Fruit fly (Drosophila melanogaster): ENCODE results near the gene Scp2.

Gene Scp2

DNA sequence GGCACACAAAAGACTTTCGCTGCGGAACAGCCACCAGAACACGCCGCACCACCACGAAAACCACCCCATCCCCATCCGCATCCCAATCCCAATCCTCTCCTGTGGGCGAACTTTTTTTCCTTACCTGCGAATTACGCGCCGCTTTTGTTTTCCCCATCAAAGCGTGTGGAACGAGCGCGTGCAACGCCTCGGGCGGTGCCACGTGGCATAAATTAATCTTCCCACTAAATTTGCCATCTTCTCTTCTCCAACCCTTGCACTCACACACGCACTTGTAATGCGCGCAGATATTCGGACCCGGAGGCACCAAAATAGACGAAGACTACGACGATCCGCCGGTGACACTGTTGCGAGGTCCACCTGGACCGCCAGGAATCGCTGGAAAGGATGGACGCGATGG lies 18.7 kb downstream of the Scp2 start:
- no peak for TF ChIP-seq EcR (GFP tag; optimal IDR thresholded peaks at IDR 0.05)
- no peak for TF ChIP-seq Dll (optimal IDR thresholded peaks at IDR 0.05)
- no peak for TF ChIP-seq psq (optimal IDR thresholded peaks at IDR 0.05)
- TF ChIP-seq usp (GFP tag; optimal IDR thresholded peaks at IDR 0.05): no peak
- no peak for TF ChIP-seq CG8478 (optimal IDR thresholded peaks at IDR 0.05)
- TF ChIP-seq pan (optimal IDR thresholded peaks at IDR 0.05): no peak

DNA sequence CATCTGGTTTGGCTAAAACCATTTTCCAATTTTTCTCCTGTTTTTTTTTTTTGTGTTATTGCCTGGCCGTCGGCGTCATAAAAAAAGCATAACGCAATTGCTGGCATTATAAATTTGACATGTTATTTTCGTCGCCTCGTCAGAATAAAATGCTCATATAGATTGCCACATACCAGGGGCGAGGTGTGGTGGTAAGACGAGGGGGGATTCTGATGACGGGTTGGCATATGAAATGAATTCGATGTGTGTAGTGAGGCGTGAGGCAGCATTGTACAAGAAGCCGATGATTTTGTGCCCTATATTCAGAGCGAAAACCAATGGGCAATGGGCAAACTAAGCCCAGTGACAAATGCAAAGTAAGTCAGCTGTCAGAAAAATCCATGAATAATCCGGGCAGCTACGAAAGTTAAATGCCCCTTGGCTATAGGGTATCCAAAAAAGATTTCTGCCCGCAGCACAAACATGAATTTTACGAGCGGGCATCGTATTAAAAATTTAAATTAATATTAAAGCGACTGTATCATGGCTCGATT lies 24.8 kb downstream of the Scp2 start:
- TF ChIP-seq EcR (GFP tag; optimal IDR thresholded peaks at IDR 0.05): no peak
- no peak for TF ChIP-seq psq (optimal IDR thresholded peaks at IDR 0.05)
- no peak for TF ChIP-seq pan (optimal IDR thresholded peaks at IDR 0.05)
- TF ChIP-seq usp (GFP tag; optimal IDR thresholded peaks at IDR 0.05): no peak
- TF ChIP-seq Dll (optimal IDR thresholded peaks at IDR 0.05): no peak
- TF ChIP-seq CG8478 (optimal IDR thresholded peaks at IDR 0.05): no peak

DNA sequence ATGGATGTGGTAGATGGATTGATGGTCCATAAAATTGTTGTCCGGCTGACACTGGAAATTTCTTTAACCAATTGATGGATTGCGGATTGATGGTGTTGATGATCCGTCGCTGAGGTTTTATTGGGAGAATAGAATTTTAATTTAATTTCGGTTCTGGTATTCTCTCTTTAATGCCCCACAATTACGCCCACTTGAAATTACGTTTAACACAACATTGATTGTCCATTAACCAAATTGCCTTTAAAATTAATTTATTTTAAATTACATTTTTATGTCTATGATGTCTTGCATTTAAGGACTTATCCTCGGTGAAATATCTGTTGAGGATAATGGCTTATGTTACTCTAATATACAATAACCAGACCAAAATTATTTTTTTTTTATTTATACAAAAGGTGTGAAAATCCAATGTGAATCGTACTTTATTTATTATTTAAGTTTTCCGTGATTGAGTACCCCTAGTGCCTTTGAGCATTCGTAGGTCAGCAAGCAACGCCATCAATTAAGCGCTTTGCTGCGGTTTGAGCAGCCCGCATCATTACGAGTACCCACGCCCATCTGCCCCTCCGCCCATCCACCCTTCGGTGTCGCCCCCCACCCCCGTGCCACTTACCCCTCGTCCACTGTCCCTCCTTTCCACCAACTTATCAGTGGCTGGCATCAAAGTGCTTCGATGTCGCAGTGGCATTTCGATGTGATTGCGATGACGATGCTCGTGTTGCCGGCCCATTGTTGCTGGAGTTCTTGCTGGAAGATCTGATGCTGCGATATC lies 29.8 kb downstream of the Scp2 start:
- TF ChIP-seq EcR (GFP tag; optimal IDR thresholded peaks at IDR 0.05) (no peak), CG8478 (optimal IDR thresholded peaks at IDR 0.05) (no peak), usp (GFP tag; optimal IDR thresholded peaks at IDR 0.05) (no peak), pan (optimal IDR thresholded peaks at IDR 0.05) (no peak), Dll (optimal IDR thresholded peaks at IDR 0.05) (no peak), psq (optimal IDR thresholded peaks at IDR 0.05) (no peak)

DNA sequence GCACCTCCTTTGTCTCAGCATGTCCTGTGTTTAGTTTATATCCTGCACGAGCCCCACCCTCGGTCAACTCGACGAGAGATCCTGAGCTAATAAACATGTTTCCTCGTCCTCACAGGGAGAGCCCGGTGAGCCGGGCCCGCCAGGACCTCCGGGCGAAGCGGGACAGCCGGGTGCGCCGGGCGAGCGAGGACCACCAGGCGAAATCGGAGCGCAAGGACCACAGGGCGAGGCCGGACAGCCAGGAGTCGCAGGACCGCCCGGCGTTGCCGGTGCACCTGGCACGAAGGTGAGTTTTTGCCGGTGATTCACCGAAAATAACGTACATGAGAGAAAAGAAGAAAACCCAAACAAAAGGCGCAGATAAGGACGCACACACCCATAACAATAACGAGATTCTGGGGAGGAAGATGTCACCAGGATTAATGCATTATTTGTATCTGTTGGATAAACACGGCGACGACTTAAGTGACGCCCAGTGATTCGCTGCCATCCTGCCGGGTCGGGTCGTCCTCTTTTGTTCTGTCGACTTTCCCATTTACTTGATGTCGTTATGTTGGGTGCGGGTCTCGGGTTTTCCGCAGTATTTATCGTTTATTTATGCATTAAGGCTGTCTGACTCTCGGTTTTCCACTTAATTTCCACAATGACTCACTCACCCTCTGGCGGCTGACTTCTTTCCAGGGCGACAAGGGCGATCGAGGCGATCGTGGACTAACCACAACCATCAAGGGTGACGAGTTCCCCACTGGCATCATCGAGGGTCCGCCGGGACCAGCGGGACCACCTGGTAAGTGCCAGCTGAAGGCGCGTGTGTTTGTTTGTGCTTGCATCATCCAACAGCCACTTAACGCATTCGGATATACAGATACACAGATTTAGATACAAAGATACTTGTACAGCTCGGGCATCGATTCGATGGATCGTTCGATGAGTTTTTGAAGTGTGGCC lies 31.5 kb downstream of the Scp2 start:
- no peak for TF ChIP-seq psq (optimal IDR thresholded peaks at IDR 0.05)
- no peak for TF ChIP-seq pan (optimal IDR thresholded peaks at IDR 0.05)
- no peak for TF ChIP-seq CG8478 (optimal IDR thresholded peaks at IDR 0.05)
- TF ChIP-seq Dll (optimal IDR thresholded peaks at IDR 0.05): no peak
- no peak for TF ChIP-seq EcR (GFP tag; optimal IDR thresholded peaks at IDR 0.05)
- TF ChIP-seq usp (GFP tag; optimal IDR thresholded peaks at IDR 0.05): no peak

DNA sequence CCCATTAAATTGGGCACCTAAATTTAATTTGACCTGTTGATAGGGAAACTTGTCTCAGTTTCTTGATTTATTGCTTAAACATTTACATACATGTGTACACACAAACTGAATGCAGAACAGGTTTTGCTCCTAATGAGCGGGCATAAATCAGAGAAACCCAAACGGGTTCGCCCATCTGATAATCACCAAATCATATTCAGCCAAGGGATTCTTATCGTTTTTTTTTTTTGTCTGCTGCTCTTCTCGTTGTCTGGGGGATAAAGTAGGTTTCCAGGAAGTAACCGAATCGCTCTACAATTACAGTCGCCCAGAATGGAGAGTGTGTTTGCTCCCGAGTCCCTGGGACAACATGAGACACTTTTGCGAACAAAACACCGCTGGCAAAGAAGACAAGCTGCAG lies 37.8 kb downstream of the Scp2 start:
- TF ChIP-seq usp (GFP tag; optimal IDR thresholded peaks at IDR 0.05) (no peak), CG8478 (optimal IDR thresholded peaks at IDR 0.05) (no peak), Dll (optimal IDR thresholded peaks at IDR 0.05) (no peak), psq (optimal IDR thresholded peaks at IDR 0.05) (no peak), pan (optimal IDR thresholded peaks at IDR 0.05) (no peak), EcR (GFP tag; optimal IDR thresholded peaks at IDR 0.05) (no peak)

DNA sequence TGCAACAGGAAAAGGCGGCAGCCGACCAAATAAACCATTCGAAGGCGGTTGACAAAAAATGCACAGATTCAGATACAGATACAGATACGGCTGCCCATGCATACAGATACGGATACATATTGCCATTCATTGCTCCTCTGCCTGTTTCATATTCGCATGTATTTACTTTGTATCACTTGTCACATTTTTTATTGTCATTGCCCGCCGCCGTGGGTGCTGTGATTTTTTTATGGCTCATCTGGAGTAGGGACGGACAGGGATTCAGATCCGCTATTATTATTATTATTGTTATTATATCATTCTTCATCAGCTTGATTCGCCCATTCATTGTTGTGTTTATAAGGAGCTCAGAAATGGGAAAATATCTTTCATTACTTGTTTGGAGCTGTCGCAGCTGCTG lies 40.9 kb downstream of the Scp2 start:
- no peak for TF ChIP-seq usp (GFP tag; optimal IDR thresholded peaks at IDR 0.05)
- no peak for TF ChIP-seq CG8478 (optimal IDR thresholded peaks at IDR 0.05)
- no peak for TF ChIP-seq Dll (optimal IDR thresholded peaks at IDR 0.05)
- no peak for TF ChIP-seq EcR (GFP tag; optimal IDR thresholded peaks at IDR 0.05)
- TF ChIP-seq pan (optimal IDR thresholded peaks at IDR 0.05): no peak
- TF ChIP-seq psq (optimal IDR thresholded peaks at IDR 0.05): no peak

DNA sequence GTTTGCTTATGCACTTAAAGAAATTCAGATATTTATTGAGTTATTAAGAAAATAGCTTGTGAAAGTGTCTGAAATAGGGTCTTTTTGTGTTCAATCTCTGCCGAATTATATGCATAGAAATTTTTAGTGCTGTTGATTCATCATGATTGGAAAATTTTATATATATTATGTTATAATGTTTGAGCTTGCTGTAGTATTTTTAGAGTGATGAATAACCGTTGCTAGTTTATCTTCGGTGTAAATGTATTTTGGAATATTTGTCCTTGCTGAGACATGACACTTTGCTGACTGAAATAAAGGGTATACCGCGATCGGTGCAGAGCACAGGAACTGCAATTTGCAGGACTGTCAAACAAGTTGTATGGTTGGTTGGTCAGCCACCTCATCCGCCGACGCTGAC lies 41.5 kb downstream of the Scp2 start:
- no peak for TF ChIP-seq psq (optimal IDR thresholded peaks at IDR 0.05)
- no peak for TF ChIP-seq CG8478 (optimal IDR thresholded peaks at IDR 0.05)
- no peak for TF ChIP-seq Dll (optimal IDR thresholded peaks at IDR 0.05)
- TF ChIP-seq pan (optimal IDR thresholded peaks at IDR 0.05): no peak
- TF ChIP-seq usp (GFP tag; optimal IDR thresholded peaks at IDR 0.05): no peak
- no peak for TF ChIP-seq EcR (GFP tag; optimal IDR thresholded peaks at IDR 0.05)

DNA sequence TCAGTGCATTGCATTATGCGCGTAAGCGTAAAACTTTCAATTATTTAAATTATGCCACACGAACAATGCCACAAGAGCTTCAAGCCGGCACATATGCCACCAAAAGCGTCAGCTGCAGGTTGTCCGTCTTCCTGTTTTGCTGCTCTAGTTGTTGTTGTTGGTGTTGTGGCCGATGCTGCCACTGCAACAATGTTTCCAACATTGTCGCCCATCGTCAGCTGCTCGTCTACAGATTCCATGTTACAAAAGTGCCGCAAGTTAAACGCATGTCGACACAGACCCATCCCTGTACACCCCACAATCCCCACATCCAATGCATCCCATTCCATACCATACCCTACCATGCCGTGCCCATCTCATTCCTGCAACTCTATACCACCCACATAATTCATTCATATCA lies 42.2 kb downstream of the Scp2 start:
- TF ChIP-seq psq (optimal IDR thresholded peaks at IDR 0.05): no peak
- TF ChIP-seq pan (optimal IDR thresholded peaks at IDR 0.05): no peak
- TF ChIP-seq CG8478 (optimal IDR thresholded peaks at IDR 0.05): no peak
- no peak for TF ChIP-seq usp (GFP tag; optimal IDR thresholded peaks at IDR 0.05)
- TF ChIP-seq EcR (GFP tag; optimal IDR thresholded peaks at IDR 0.05): no peak
- no peak for TF ChIP-seq Dll (optimal IDR thresholded peaks at IDR 0.05)

DNA sequence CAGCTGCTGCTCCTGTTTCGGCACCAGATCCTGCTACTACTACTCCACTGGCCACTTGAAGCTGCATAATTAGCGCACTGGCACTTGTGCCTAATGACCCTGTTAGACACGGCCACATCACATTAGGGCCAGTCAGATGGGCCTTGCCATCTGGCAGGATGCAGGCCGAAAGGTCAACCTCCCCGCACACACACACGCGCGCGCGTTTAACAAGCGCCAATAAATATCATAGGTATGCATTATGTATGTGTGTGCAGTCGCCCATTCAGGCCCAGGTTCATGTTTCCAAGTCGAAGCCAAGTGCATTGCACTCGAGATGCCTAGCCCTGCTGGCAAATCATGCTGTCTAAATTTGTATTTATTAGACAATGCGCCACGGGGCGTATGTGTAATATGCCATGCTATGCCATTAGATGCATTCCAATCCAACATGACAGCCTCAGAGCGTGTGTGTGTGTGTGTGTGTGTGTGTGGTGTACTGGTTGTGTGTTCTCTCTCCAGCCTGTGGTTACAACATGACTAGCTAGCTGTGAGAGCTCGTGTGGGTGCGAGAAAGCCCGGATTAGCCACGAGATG lies 44.5 kb downstream of the Scp2 start:
- no peak for TF ChIP-seq psq (optimal IDR thresholded peaks at IDR 0.05)
- TF ChIP-seq usp (GFP tag; optimal IDR thresholded peaks at IDR 0.05): no peak
- no peak for TF ChIP-seq pan (optimal IDR thresholded peaks at IDR 0.05)
- no peak for TF ChIP-seq CG8478 (optimal IDR thresholded peaks at IDR 0.05)
- TF ChIP-seq EcR (GFP tag; optimal IDR thresholded peaks at IDR 0.05): no peak
- no peak for TF ChIP-seq Dll (optimal IDR thresholded peaks at IDR 0.05)

DNA sequence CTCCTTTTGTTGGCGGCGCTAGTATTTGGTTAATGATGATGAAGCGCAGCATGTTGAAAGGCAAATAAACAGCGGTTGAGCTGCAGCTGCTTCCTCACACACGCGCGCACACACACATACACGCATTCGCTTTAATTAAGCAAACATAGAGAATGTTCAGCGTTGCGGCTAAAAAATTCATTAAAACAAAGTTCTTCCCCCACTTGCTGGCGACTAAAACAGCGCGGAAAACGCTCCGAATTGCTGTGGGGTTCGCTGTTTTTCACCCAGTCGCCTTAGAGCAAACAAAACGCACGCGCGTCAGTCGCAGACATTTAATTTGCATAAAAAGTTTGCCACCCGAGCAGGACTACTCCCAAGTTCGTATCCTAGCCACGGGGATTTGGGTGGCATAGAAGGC lies 46.2 kb downstream of the Scp2 start:
- no peak for TF ChIP-seq EcR (GFP tag; optimal IDR thresholded peaks at IDR 0.05)
- TF ChIP-seq psq (optimal IDR thresholded peaks at IDR 0.05): no peak
- no peak for TF ChIP-seq pan (optimal IDR thresholded peaks at IDR 0.05)
- no peak for TF ChIP-seq CG8478 (optimal IDR thresholded peaks at IDR 0.05)
- no peak for TF ChIP-seq usp (GFP tag; optimal IDR thresholded peaks at IDR 0.05)
- no peak for TF ChIP-seq Dll (optimal IDR thresholded peaks at IDR 0.05)

DNA sequence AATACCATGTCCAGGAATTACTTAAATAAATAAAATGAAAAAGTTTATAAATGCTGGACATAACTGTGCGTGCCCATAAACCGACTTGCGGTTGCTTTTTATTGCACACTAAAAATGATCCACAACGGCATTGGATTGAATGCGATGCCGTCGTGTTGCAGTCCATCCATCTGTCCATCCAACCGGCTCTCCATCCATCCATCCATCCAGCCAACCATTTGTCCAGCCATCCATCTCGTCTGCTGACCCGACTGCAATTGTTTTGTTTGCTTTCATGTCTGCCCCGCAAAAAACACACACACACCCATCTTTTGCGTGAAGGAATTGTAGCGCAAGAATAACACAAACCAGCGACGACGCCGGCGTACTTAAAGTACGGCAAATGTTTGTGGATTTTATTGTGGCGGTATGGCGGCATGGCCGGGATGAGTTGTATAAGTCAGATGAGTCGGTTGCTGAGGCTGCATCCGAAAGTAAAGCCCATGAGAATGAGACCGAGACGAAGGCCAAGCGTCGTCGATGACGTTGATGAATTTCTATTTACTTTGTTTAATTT lies 49.6 kb downstream of the Scp2 start:
- TF ChIP-seq EcR (GFP tag; optimal IDR thresholded peaks at IDR 0.05) (no peak), Dll (optimal IDR thresholded peaks at IDR 0.05) (no peak), usp (GFP tag; optimal IDR thresholded peaks at IDR 0.05) (no peak), CG8478 (optimal IDR thresholded peaks at IDR 0.05) (no peak), pan (optimal IDR thresholded peaks at IDR 0.05) (no peak), psq (optimal IDR thresholded peaks at IDR 0.05) (no peak)

Measured in whole organism.